Worm (Caenorhabditis elegans) whole organism, L1 larva: ENCODE data around the gene dyf-2.

Experiments
- blmp-1 ChIP-seq: fragments of 150-350 bp; optimal IDR thresholded peaks from 2 replicates; lab custom pipeline; 2014; ENCODE audit warnings: missing biosample characterization, missing genetic modification characterization
- fos-1 ChIP-seq: fragments of 150-350 bp; optimal IDR thresholded peaks from 2 replicates; lab custom pipeline; 2014; ENCODE audit warnings: missing biosample characterization, missing genetic modification characterization
- pqm-1 ChIP-seq: sonication (generic microtip); optimal IDR thresholded peaks from 3 replicates; lab custom pipeline; 2017; ENCODE audit warnings: missing biosample characterization, missing genetic modification characterization
- sptf-1 ChIP-seq: fragments of 150-350 bp; optimal IDR thresholded peaks from 2 replicates; lab custom pipeline; 2014; ENCODE audit warnings: missing biosample characterization, missing genetic modification characterization
- tbx-2 ChIP-seq: sonication (generic microtip); optimal IDR thresholded peaks from 2 replicates; lab custom pipeline; 2016; ENCODE audit warnings: missing genetic modification characterization, missing compliant biosample characterization

DNA sequence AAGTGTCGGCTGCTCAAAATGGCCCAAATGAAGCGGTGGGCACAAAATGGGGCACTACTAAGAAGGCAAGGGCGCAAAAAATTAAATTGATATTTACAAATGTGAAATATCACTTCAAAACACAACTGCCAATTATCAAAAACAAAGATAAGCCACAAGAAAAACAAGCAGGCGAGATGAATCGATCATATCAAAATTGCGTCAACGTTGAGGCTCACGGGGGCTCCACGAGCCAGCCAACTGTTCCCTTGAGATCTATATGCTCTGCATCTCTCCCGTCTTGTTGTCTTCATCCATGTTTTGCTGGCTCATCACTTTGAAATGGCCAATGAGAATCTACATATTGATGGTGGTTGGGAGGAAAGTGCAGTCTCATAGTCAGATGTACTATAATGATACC is 51.0 kb downstream of the dyf-2 start:
- TF ChIP-seq pqm-1 (tag; lab: Kevin White, UChicago) (no peak), fos-1 (tag; lab: Kevin White, UChicago) (no peak), tbx-2 (tag; lab: Kevin White, UChicago) (no peak), blmp-1 (tag; lab: Kevin White, UChicago) (no peak), sptf-1 (tag; lab: Kevin White, UChicago) (no peak)
